Comparison of ENCODE assay signal across 1 fruit fly cellular context in the genomic region with DNA sequence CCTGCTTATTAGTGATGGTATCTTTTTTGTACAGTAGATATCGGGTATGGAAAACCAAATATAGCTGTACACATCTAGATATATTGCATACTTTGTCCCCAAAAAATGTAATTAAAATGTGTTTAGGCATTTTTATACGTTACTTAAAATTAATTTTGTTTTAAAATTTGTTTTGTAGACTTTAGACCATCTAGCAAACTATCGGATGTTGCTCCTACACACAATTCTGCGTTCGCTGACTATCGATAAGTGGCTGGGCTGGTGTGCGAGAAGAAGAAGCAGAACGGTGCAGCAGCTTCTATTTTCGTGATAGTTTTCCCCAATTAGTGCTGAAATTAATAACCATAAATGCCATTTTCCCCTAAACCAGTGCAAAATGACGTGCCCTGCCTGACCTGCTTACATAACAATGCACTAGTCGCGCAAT.
TF ChIP-seq lines count a peak whose summit lies in the region.

A gene (minus strand): TSS at position 1 of the 427 bp plus-strand sequence.
A gene (plus strand): TSS at position 143 of the 427 bp plus-strand sequence.

TF ChIP-seq in whole organism, embryonic, 481 proteins besides CTCF, POLR2A, EP300 and RAD21 (continued from another document and continues in another):
- TF ChIP-seq Fer1 (GFP tag; optimal IDR thresholded peaks at IDR 0.05; lab: Kevin White, UChicago) (no peak), CG1024 (GFP tag; IDR thresholded peaks at IDR 0.05; lab: Robert Waterston, UW) (peak; percentile 76), CG2678 (tag; optimal IDR thresholded peaks at IDR 0.05; lab: Kevin White, UChicago) (no peak), exex (tag; optimal IDR thresholded peaks at IDR 0.05; lab: Kevin White, UChicago) (no peak), cg (GFP tag; optimal IDR thresholded peaks at IDR 0.05; lab: Kevin White, UChicago) (no peak), HLH4C (GFP tag; IDR thresholded peaks at IDR 0.05; lab: Robert Waterston, UW; ENCODE audit: partially characterized antibody) (peak; percentile 92), disco-r (GFP tag; optimal IDR thresholded peaks at IDR 0.05; lab: Kevin White, UChicago) (peak; percentile 71), CG7745 (tag; optimal IDR thresholded peaks at IDR 0.05; lab: Kevin White, UChicago) (no peak), chif (GFP tag; optimal IDR thresholded peaks at IDR 0.05; lab: Kevin White, UChicago) (peak; percentile 88 to 94), amos (GFP tag; IDR thresholded peaks at IDR 0.05; lab: Robert Waterston, UW; ENCODE audit: partially characterized antibody) (peak; percentile 91), Rfx (GFP tag; IDR thresholded peaks at IDR 0.05; lab: Robert Waterston, UW) (peak; percentile 95), CG8359 (GFP tag; optimal IDR thresholded peaks at IDR 0.05; lab: Kevin White, UChicago; ENCODE audit: borderline replicate concordance) (peak; percentile 31), caup (GFP tag; optimal IDR thresholded peaks at IDR 0.05; lab: Kevin White, UChicago; ENCODE audit: severe bottlenecking) (peak; percentile 71), grau (tag; optimal IDR thresholded peaks at IDR 0.05; lab: Kevin White, UChicago) (peak; percentile 99), CG6683 (GFP tag; optimal IDR thresholded peaks at IDR 0.05; lab: Kevin White, UChicago) (peak; percentile 57), pfk (GFP tag; optimal IDR thresholded peaks at IDR 0.05; lab: Kevin White, UChicago) (peak; percentile 18), CG15011 (GFP tag; optimal IDR thresholded peaks at IDR 0.05; lab: Kevin White, UChicago) (no peak), Rx (GFP tag; IDR thresholded peaks at IDR 0.05; lab: Robert Waterston, UW) (peak; percentile 60), CG9932 (GFP tag; IDR thresholded peaks at IDR 0.05; lab: Robert Waterston, UW) (peak; percentile 97), vfl (GFP tag; optimal IDR thresholded peaks at IDR 0.05; lab: Kevin White, UChicago) (peak; percentile 85), eyg (GFP tag; optimal IDR thresholded peaks at IDR 0.05; lab: Kevin White, UChicago) (peak; percentile 78), crol (GFP tag; IDR thresholded peaks at IDR 0.05; lab: Robert Waterston, UW) (no peak), gsb-n (tag; optimal IDR thresholded peaks at IDR 0.05; lab: Kevin White, UChicago) (no peak), TFAM (GFP tag; optimal IDR thresholded peaks at IDR 0.05; lab: Kevin White, UChicago) (peak; percentile 4), CG11696 (GFP tag; IDR thresholded peaks at IDR 0.05; lab: Robert Waterston, UW) (no peak), bigmax (GFP tag; optimal IDR thresholded peaks at IDR 0.05; lab: Kevin White, UChicago) (no peak), btn (GFP tag; optimal IDR thresholded peaks at IDR 0.05; lab: Kevin White, UChicago) (peak; percentile 38), Nf-YC (tag; optimal IDR thresholded peaks at IDR 0.05; lab: Kevin White, UChicago) (no peak), sqz (GFP tag; optimal IDR thresholded peaks at IDR 0.05; lab: Kevin White, UChicago) (no peak), CG6689 (GFP tag; IDR thresholded peaks at IDR 0.05; lab: Robert Waterston, UW) (peak; percentile 87), fd3F (GFP tag; optimal IDR thresholded peaks at IDR 0.05; lab: Kevin White, UChicago) (peak; percentile 80), CG3726 (GFP tag; IDR thresholded peaks at IDR 0.05; lab: Robert Waterston, UW) (no peak; the same call in 2 of the 3 replicates), CG12219 (GFP tag; optimal IDR thresholded peaks at IDR 0.05; lab: Kevin White, UChicago) (no peak), CG3065 (GFP tag; optimal IDR thresholded peaks at IDR 0.05; lab: Kevin White, UChicago) (no peak), CG1832 (GFP tag; optimal IDR thresholded peaks at IDR 0.05; lab: Kevin White, UChicago) (no peak), CG16779 (GFP tag; IDR thresholded peaks at IDR 0.05; lab: Robert Waterston, UW) (peak; percentile 48; the same call in 1 of the 2 replicates), Lim3 (GFP tag; IDR thresholded peaks at IDR 0.05; lab: Robert Waterston, UW) (0 out of 2 replicates have a peak, but pooled peaks have one; percentile 25), D (optimal IDR thresholded peaks at IDR 0.05; lab: Kevin White, UChicago) (no peak), D (GFP tag; optimal IDR thresholded peaks at IDR 0.05; lab: Kevin White, UChicago) (no peak), CG9876 (GFP tag; optimal IDR thresholded peaks at IDR 0.05; lab: Kevin White, UChicago) (peak; percentile 83), CG8290 (GFP tag; optimal IDR thresholded peaks at IDR 0.05; lab: Kevin White, UChicago) (no peak), CG8290 (tag; optimal IDR thresholded peaks at IDR 0.05; lab: Kevin White, UChicago) (peak in 1 of 2 experiments; percentile 22), Poxn (GFP tag; IDR thresholded peaks at IDR 0.05; lab: Robert Waterston, UW) (peak; percentile 83), CG4424 (GFP tag; optimal IDR thresholded peaks at IDR 0.05; lab: Kevin White, UChicago) (peak; percentile 89), bab2 (GFP tag; optimal IDR thresholded peaks at IDR 0.05; lab: Kevin White, UChicago) (peak; percentile 95), CG17802 (tag; optimal IDR thresholded peaks at IDR 0.05; lab: Kevin White, UChicago) (peak; percentile 67), org-1 (GFP tag; optimal IDR thresholded peaks at IDR 0.05; lab: Kevin White, UChicago) (peak; percentile 5), Atf-2 (GFP tag; optimal IDR thresholded peaks at IDR 0.05; lab: Kevin White, UChicago) (peak; percentile 90), tna (GFP tag; IDR thresholded peaks at IDR 0.05; lab: Robert Waterston, UW; ENCODE audit: partially characterized antibody) (peak; percentile 88), gro (GFP tag; optimal IDR thresholded peaks at IDR 0.05; lab: Kevin White, UChicago) (no peak), peb (GFP tag; IDR thresholded peaks at IDR 0.05; lab: Robert Waterston, UW) (peak; percentile 80), gem (tag; optimal IDR thresholded peaks at IDR 0.05; lab: Kevin White, UChicago) (no peak), fru (optimal IDR thresholded peaks at IDR 0.05; lab: Kevin White, UChicago) (no peak), schlank (tag; optimal IDR thresholded peaks at IDR 0.05; lab: Kevin White, UChicago) (peak; percentile 56), ab (GFP tag; optimal IDR thresholded peaks at IDR 0.05; lab: Kevin White, UChicago) (peak; percentile 67), Neu2 (GFP tag; optimal IDR thresholded peaks at IDR 0.05; lab: Kevin White, UChicago; ENCODE audit: borderline replicate concordance) (peak; percentile 46), CG15696 (tag; optimal IDR thresholded peaks at IDR 0.05; lab: Kevin White, UChicago) (peak; percentile 87), Hmx (GFP tag; optimal IDR thresholded peaks at IDR 0.05; lab: Kevin White, UChicago) (no peak), CG7372 (GFP tag; IDR thresholded peaks at IDR 0.05; lab: Robert Waterston, UW) (peak; percentile 87), Gsc (GFP tag; IDR thresholded peaks at IDR 0.05; lab: Robert Waterston, UW) (peak; percentile 30; the same call in 1 of the 2 replicates), Kr (GFP tag; optimal IDR thresholded peaks at IDR 0.05; lab: Kevin White, UChicago) (no peak), da (GFP tag; optimal IDR thresholded peaks at IDR 0.05; lab: Kevin White, UChicago) (peak; percentile 80), Opbp (GFP tag; IDR thresholded peaks at IDR 0.05; lab: Robert Waterston, UW; ENCODE audit: partially characterized antibody) (peak; percentile 90; the same call in 2 of the 3 replicates), CG34224 (GFP tag; IDR thresholded peaks at IDR 0.05; lab: Robert Waterston, UW; ENCODE audit: partially characterized antibody) (peak; percentile 88), ind (GFP tag; optimal IDR thresholded peaks at IDR 0.05; lab: Kevin White, UChicago) (peak; percentile 94), CG8388 (GFP tag; optimal IDR thresholded peaks at IDR 0.05; lab: Kevin White, UChicago) (peak; percentile 77), MBD-R2 (GFP tag; IDR thresholded peaks at IDR 0.05; lab: Robert Waterston, UW) (peak; percentile 97), Dad (GFP tag; optimal IDR thresholded peaks at IDR 0.05; lab: Kevin White, UChicago) (peak; percentile 82), Ets97D (GFP tag; optimal IDR thresholded peaks at IDR 0.05; lab: Kevin White, UChicago) (peak; percentile 87), CG14965 (GFP tag; optimal IDR thresholded peaks at IDR 0.05; lab: Kevin White, UChicago; ENCODE audit: borderline replicate concordance) (peak; percentile 19), nmo (GFP tag; optimal IDR thresholded peaks at IDR 0.05; lab: Kevin White, UChicago) (peak; percentile 95), CG8765 (GFP tag; IDR thresholded peaks at IDR 0.05; lab: Robert Waterston, UW) (peak; percentile 71), dati (GFP tag; IDR thresholded peaks at IDR 0.05; lab: Robert Waterston, UW) (peak; percentile 46; the same call in 1 of the 2 replicates), CG2199 (GFP tag; IDR thresholded peaks at IDR 0.05; lab: Robert Waterston, UW) (0 out of 3 replicates have a peak, but pooled peaks have one; percentile 62), CG33213 (GFP tag; optimal IDR thresholded peaks at IDR 0.05; lab: Kevin White, UChicago) (peak; percentile 87), bcd (GFP tag; optimal IDR thresholded peaks at IDR 0.05; lab: Kevin White, UChicago) (peak; percentile 88), CG16863 (GFP tag; optimal IDR thresholded peaks at IDR 0.05; lab: Kevin White, UChicago) (peak; percentile 84), nerfin-1 (tag; optimal IDR thresholded peaks at IDR 0.05; lab: Kevin White, UChicago) (no peak), fd102C (GFP tag; optimal IDR thresholded peaks at IDR 0.05; lab: Kevin White, UChicago) (no peak), sim (GFP tag; IDR thresholded peaks at IDR 0.05; lab: Robert Waterston, UW) (no peak), Dip2 (GFP tag; IDR thresholded peaks at IDR 0.05; lab: Robert Waterston, UW) (peak; percentile 43; the same call in 1 of the 2 replicates), CG1603 (tag; optimal IDR thresholded peaks at IDR 0.05; lab: Kevin White, UChicago) (no peak), CG12769 (tag; optimal IDR thresholded peaks at IDR 0.05; lab: Kevin White, UChicago) (no peak), CG12744 (GFP tag; optimal IDR thresholded peaks at IDR 0.05; lab: Kevin White, UChicago) (peak; percentile 89), CG10565 (GFP tag; optimal IDR thresholded peaks at IDR 0.05; lab: Kevin White, UChicago) (no peak), zfh1 (GFP tag; IDR thresholded peaks at IDR 0.05; lab: Robert Waterston, UW) (peak; percentile 82; the same call in 2 of the 3 replicates), CG3163 (GFP tag; optimal IDR thresholded peaks at IDR 0.05; lab: Kevin White, UChicago) (peak; percentile 61), CG14860 (GFP tag; IDR thresholded peaks at IDR 0.05; lab: Robert Waterston, UW; ENCODE audit: partially characterized antibody) (peak; percentile 98), YL-1 (GFP tag; optimal IDR thresholded peaks at IDR 0.05; lab: Kevin White, UChicago) (peak; percentile 87), hbn (GFP tag; IDR thresholded peaks at IDR 0.05; lab: Robert Waterston, UW; ENCODE audit: partially characterized antibody) (peak; percentile 94), ara (GFP tag; IDR thresholded peaks at IDR 0.05; lab: Robert Waterston, UW) (peak; percentile 63; the same call in 1 of the 2 replicates), C15 (GFP tag; IDR thresholded peaks at IDR 0.05; lab: Robert Waterston, UW) (peak; percentile 76; the same call in 2 of the 3 replicates), CG6791 (GFP tag; IDR thresholded peaks at IDR 0.05; lab: Robert Waterston, UW; ENCODE audit: partially characterized antibody) (peak; percentile 92), CG3847 (GFP tag; IDR thresholded peaks at IDR 0.05; lab: Robert Waterston, UW) (peak; percentile 91), pros (GFP tag; optimal IDR thresholded peaks at IDR 0.05; lab: Kevin White, UChicago) (no peak), Lpt (GFP tag; optimal IDR thresholded peaks at IDR 0.05; lab: Kevin White, UChicago) (no peak), Bgb (GFP tag; IDR thresholded peaks at IDR 0.05; lab: Robert Waterston, UW; ENCODE audit: partially characterized antibody) (peak; percentile 92), CG17361 (GFP tag; IDR thresholded peaks at IDR 0.05; lab: Robert Waterston, UW) (no peak; the same call in 1 of the 3 replicates), ATbp (GFP tag; optimal IDR thresholded peaks at IDR 0.05; lab: Kevin White, UChicago) (no peak), CG10209 (GFP tag; optimal IDR thresholded peaks at IDR 0.05; lab: Kevin White, UChicago) (peak; percentile 79), Adf1 (GFP tag; IDR thresholded peaks at IDR 0.05; lab: Robert Waterston, UW) (peak; percentile 70), CG7839 (tag; optimal IDR thresholded peaks at IDR 0.05; lab: Kevin White, UChicago) (no peak), tup (GFP tag; optimal IDR thresholded peaks at IDR 0.05; lab: Kevin White, UChicago) (peak; percentile 59), Antp (GFP tag; optimal IDR thresholded peaks at IDR 0.05; lab: Kevin White, UChicago) (peak; percentile 92), chm (GFP tag; IDR thresholded peaks at IDR 0.05; lab: Robert Waterston, UW) (0 out of 2 replicates have a peak, but pooled peaks have one; percentile 32), her (GFP tag; optimal IDR thresholded peaks at IDR 0.05; lab: Kevin White, UChicago) (peak; percentile 81), Max (GFP tag; optimal IDR thresholded peaks at IDR 0.05; lab: Kevin White, UChicago) (peak; percentile 93), sd (tag; optimal IDR thresholded peaks at IDR 0.05; lab: Kevin White, UChicago) (no peak), CG14667 (GFP tag; IDR thresholded peaks at IDR 0.05; lab: Robert Waterston, UW) (peak; percentile 85), CG6765 (GFP tag; optimal IDR thresholded peaks at IDR 0.05; lab: Kevin White, UChicago) (peak; percentile 15), Awh (GFP tag; IDR thresholded peaks at IDR 0.05; lab: Robert Waterston, UW) (peak; percentile 68), CG15073 (GFP tag; optimal IDR thresholded peaks at IDR 0.05; lab: Kevin White, UChicago) (peak; percentile 26), ftz-f1 (GFP tag; optimal IDR thresholded peaks at IDR 0.05; lab: Kevin White, UChicago) (peak; percentile 34), E2f1 (GFP tag; IDR thresholded peaks at IDR 0.05; lab: Robert Waterston, UW) (peak; percentile 85), jing (GFP tag; optimal IDR thresholded peaks at IDR 0.05; lab: Kevin White, UChicago) (peak; percentile 54), Taf1 (GFP tag; IDR thresholded peaks at IDR 0.05; lab: Robert Waterston, UW) (peak; percentile 75; the same call in 1 of the 2 replicates), CG11085 (GFP tag; IDR thresholded peaks at IDR 0.05; lab: Robert Waterston, UW) (peak; percentile 85), sens (GFP tag; lab: Kevin White, UChicago) (peak; percentile 98), tll (GFP tag; optimal IDR thresholded peaks at IDR 0.05; lab: Kevin White, UChicago) (peak; percentile 67 to 95), CG12299 (tag; optimal IDR thresholded peaks at IDR 0.05; lab: Kevin White, UChicago) (peak; percentile 28), Trl (optimal IDR thresholded peaks at IDR 0.05; lab: Kevin White, UChicago) (no peak), Trl (GFP tag; optimal IDR thresholded peaks at IDR 0.05; lab: Kevin White, UChicago) (peak; percentile 90)
